Worm (Caenorhabditis elegans) whole organism, young adult: ENCODE data around the gene npr-35.
A peak's percentile ranks its signal among the peaks of the same experiment; 100 is the strongest.

ENCODE experiments used
- B0035.1 ChIP-seq: sonication (generic microtip); optimal IDR thresholded peaks from 2 replicates; lab custom pipeline; 2016; ENCODE audit warnings: missing genetic modification characterization, mild to moderate bottlenecking, missing compliant biosample characterization, missing genotype, missing genetic modification reagents
- C17E4.6 ChIP-seq: fragments of 200-800 bp; sonication (Bioruptor generic); IDR thresholded peaks from 2 replicates; pipeline ENCODE4 v1.3.6; 2022; ENCODE audit warnings: missing genetic modification reagents, missing genetic modification characterization, missing compliant biosample characterization
- F10E7.11 ChIP-seq: sonication (generic microtip); optimal IDR thresholded peaks from 2 replicates; lab custom pipeline; 2017; ENCODE audit warnings: mild to moderate bottlenecking, missing genetic modification characterization, moderate library complexity, missing compliant biosample characterization
- F22D6.2 ChIP-seq: sonication (generic microtip); optimal IDR thresholded peaks from 2 replicates; lab custom pipeline; 2016; ENCODE audit warnings: mild to moderate bottlenecking, missing genetic modification characterization, missing compliant biosample characterization
- F37B4.10 ChIP-seq: fragments of 200-800 bp; sonication (Bioruptor generic); IDR thresholded peaks from 2 replicates; pipeline ENCODE4 v1.3.6; 2022; ENCODE audit warnings: missing genetic modification characterization, missing compliant biosample characterization
- F49E8.2 ChIP-seq: sonication (generic microtip); optimal IDR thresholded peaks from 3 replicates; lab custom pipeline; 2017; ENCODE audit warnings: missing genetic modification characterization, mild to moderate bottlenecking, missing compliant biosample characterization, antibody characterized with exemption, moderate library complexity; ENCODE audit not compliant: insufficient read depth
- F55B11.4 ChIP-seq: sonication (generic microtip); optimal IDR thresholded peaks from 2 replicates; lab custom pipeline; 2016; ENCODE audit warnings: missing compliant biosample characterization, missing genetic modification characterization, borderline replicate concordance; ENCODE audit not compliant: insufficient read depth
- F57C9.4 ChIP-seq: sonication (generic microtip); optimal IDR thresholded peaks from 2 replicates; lab custom pipeline; 2017; ENCODE audit warnings: mild to moderate bottlenecking, missing genetic modification characterization, missing compliant biosample characterization
- K11D2.4 ChIP-seq: fragments of 200-800 bp; sonication (Bioruptor generic); IDR thresholded peaks from 2 replicates; pipeline ENCODE4 v1.3.6; 2022; ENCODE audit warnings: missing genetic modification reagents, missing genetic modification characterization, missing compliant biosample characterization
- K12H6.12 ChIP-seq: fragments of 200-800 bp; sonication (Bioruptor generic); optimal IDR thresholded peaks from 2 replicates; lab custom pipeline; 2018; ENCODE audit warnings: mild to moderate bottlenecking, missing genetic modification characterization, missing compliant biosample characterization
- Y53F4B.3 ChIP-seq: fragments of 200-800 bp; sonication (Bioruptor generic); IDR thresholded peaks from 2 replicates; pipeline ENCODE4 v1.3.6; 2022; ENCODE audit warnings: missing genetic modification reagents, missing genetic modification characterization, missing compliant biosample characterization
- Y79H2A.3 ChIP-seq: fragments of 200-800 bp; sonication (Bioruptor generic); conservative IDR thresholded peaks from 2 replicates; pipeline ENCODE4 v1.3.6; 2022; ENCODE audit warnings: missing genetic modification reagents, missing genetic modification characterization, missing compliant biosample characterization
- ZK185.1 ChIP-seq: sonication (generic microtip); optimal IDR thresholded peaks from 2 replicates; lab custom pipeline; 2016; ENCODE audit warnings: mild to moderate bottlenecking, missing genetic modification characterization, missing compliant biosample characterization; ENCODE audit not compliant: poor library complexity, severe bottlenecking
- ama-1 ChIP-seq, 3 experiments: fragments of 150-350 bp in 1 of 3; sonication (generic microtip) in 2 of 3; optimal IDR thresholded peaks; 2 replicates each; lab custom pipeline; 2014 to 2018; ENCODE audit warnings: missing biosample characterization in 2 of 3, missing genetic modification characterization in 2 of 3, missing genetic modification reagents in 2 of 3
- attf-3 ChIP-seq: fragments of 200-800 bp; sonication (Bioruptor generic); conservative IDR thresholded peaks from 2 replicates; pipeline ENCODE4 v1.3.6; 2022; ENCODE audit warnings: missing genetic modification reagents, missing genetic modification characterization, missing compliant biosample characterization
- attf-6 ChIP-seq: fragments of 200-800 bp; sonication (Bioruptor generic); IDR thresholded peaks from 2 replicates; pipeline ENCODE4 v1.3.6; 2022; ENCODE audit warnings: missing genetic modification reagents, missing genetic modification characterization, missing compliant biosample characterization
- bed-2 ChIP-seq: fragments of 200-800 bp; sonication (Bioruptor generic); IDR thresholded peaks from 2 replicates; pipeline ENCODE4 v1.3.6; 2022; ENCODE audit warnings: missing genetic modification reagents, missing genetic modification characterization, missing compliant biosample characterization
- ccch-3 ChIP-seq: fragments of 200-800 bp; sonication (Bioruptor generic); optimal IDR thresholded peaks from 2 replicates; lab custom pipeline; 2018; ENCODE audit warnings: mild to moderate bottlenecking, missing genetic modification characterization, missing compliant biosample characterization
- cebp-2 ChIP-seq: fragments of 200-800 bp; sonication (Bioruptor generic); IDR thresholded peaks from 2 replicates; pipeline ENCODE4 v1.3.6; 2022; ENCODE audit warnings: missing genetic modification characterization, missing compliant biosample characterization
- ceh-100 ChIP-seq: fragments of 200-800 bp; sonication (Bioruptor generic); IDR thresholded peaks from 2 replicates; pipeline ENCODE4 v1.3.6; 2022; ENCODE audit warnings: missing genetic modification reagents, missing genetic modification characterization, missing compliant biosample characterization
- dox-1 ChIP-seq: fragments of 200-800 bp; sonication (Bioruptor generic); IDR thresholded peaks from 2 replicates; pipeline ENCODE4 v1.3.6; 2022; ENCODE audit warnings: missing genetic modification reagents, missing genetic modification characterization, missing compliant biosample characterization
- efl-1 ChIP-seq: fragments of 150-350 bp; optimal IDR thresholded peaks from 2 replicates; lab custom pipeline; 2014; ENCODE audit warnings: missing biosample characterization, missing genetic modification reagents, missing genetic modification characterization
- ets-4 ChIP-seq: fragments of 200-800 bp; sonication (Bioruptor generic); optimal IDR thresholded peaks from 2 replicates; lab custom pipeline; 2018; ENCODE audit warnings: mild to moderate bottlenecking, missing genetic modification characterization, missing compliant biosample characterization
- gei-17 ChIP-seq: fragments of 200-800 bp; sonication (Bioruptor generic); optimal IDR thresholded peaks from 2 replicates; lab custom pipeline; 2018; ENCODE audit warnings: mild to moderate bottlenecking, missing genetic modification characterization, missing compliant biosample characterization
- hlh-26 ChIP-seq: fragments of 200-800 bp; sonication (Bioruptor generic); conservative IDR thresholded peaks from 2 replicates; pipeline ENCODE4 v1.3.6; 2022; ENCODE audit warnings: missing genetic modification reagents, missing genetic modification characterization, missing compliant biosample characterization
- hmg-20 ChIP-seq: fragments of 200-800 bp; sonication (Bioruptor generic); IDR thresholded peaks from 2 replicates; pipeline ENCODE4 v1.3.6; 2022; ENCODE audit warnings: missing genetic modification reagents, missing genetic modification characterization, missing compliant biosample characterization
- let-607 ChIP-seq, 2 experiments: fragments of 200-800 bp in 1 of 2; sonication (Bioruptor generic) in 1 of 2; sonication (generic microtip) in 1 of 2; optimal IDR thresholded peaks; 2 replicates each; lab custom pipeline; 2016 to 2018; ENCODE audit warnings: mild to moderate bottlenecking in 2 of 2, missing compliant biosample characterization in 2 of 2, missing genetic modification characterization in 2 of 2, moderate library complexity in 2 of 2, missing genotype in 1 of 2
- lin-35 ChIP-seq, 3 experiments: fragments of 150-350 bp in 2 of 3; sonication (generic microtip) in 1 of 3; optimal IDR thresholded peaks; 2 replicates each; lab custom pipeline; 2014 to 2018; ENCODE audit warnings: missing biosample characterization in 3 of 3, missing genetic modification characterization in 3 of 3, missing genetic modification reagents in 3 of 3
- lin-40 ChIP-seq: sonication (generic microtip); optimal IDR thresholded peaks from 2 replicates; lab custom pipeline; 2016; ENCODE audit warnings: missing genetic modification characterization, mild to moderate bottlenecking, missing compliant biosample characterization, missing genotype, missing genetic modification reagents
- lir-1 ChIP-seq: fragments of 200-800 bp; sonication (Bioruptor generic); conservative IDR thresholded peaks from 2 replicates; pipeline ENCODE4 v1.3.6; 2022; ENCODE audit warnings: missing genetic modification reagents, missing genetic modification characterization, missing compliant biosample characterization
- lsy-27 ChIP-seq: sonication (generic microtip); optimal IDR thresholded peaks from 2 replicates; lab custom pipeline; 2017; ENCODE audit warnings: missing genetic modification characterization, mild to moderate bottlenecking, missing compliant biosample characterization, antibody characterized with exemption, missing genotype, borderline replicate concordance; ENCODE audit not compliant: insufficient read depth
- nfya-2 ChIP-seq: fragments of 200-800 bp; sonication (Bioruptor generic); IDR thresholded peaks from 2 replicates; pipeline ENCODE4 v1.3.6; 2022; ENCODE audit warnings: missing genetic modification reagents, missing genetic modification characterization, missing compliant biosample characterization
- nhr-27 ChIP-seq: fragments of 200-800 bp; sonication (Bioruptor generic); optimal IDR thresholded peaks from 2 replicates; lab custom pipeline; 2018; ENCODE audit warnings: mild to moderate bottlenecking, missing genetic modification characterization, moderate library complexity, missing compliant biosample characterization
- pbrm-1 ChIP-seq: fragments of 200-800 bp; sonication (Bioruptor generic); IDR thresholded peaks from 2 replicates; pipeline ENCODE4 v1.3.6; 2022; ENCODE audit warnings: missing genetic modification reagents, missing genetic modification characterization, missing compliant biosample characterization
- rec-8 ChIP-seq, 2 experiments: sonication (generic microtip); optimal IDR thresholded peaks; 2 replicates each; lab custom pipeline; 2016; ENCODE audit warnings: mild to moderate bottlenecking in 2 of 2, missing genetic modification characterization in 2 of 2, missing genetic modification reagents in 2 of 2, missing genotype in 2 of 2, missing biosample characterization in 1 of 2, missing compliant biosample characterization in 1 of 2, moderate library complexity in 1 of 2
- rpc-1 ChIP-seq, 2 experiments: fragments of 150-350 bp in 1 of 2; sonication (generic microtip) in 1 of 2; optimal IDR thresholded peaks; 2 replicates each; lab custom pipeline; 2014 to 2018; ENCODE audit warnings: missing biosample characterization in 1 of 2, missing genetic modification characterization in 1 of 2, missing genetic modification reagents in 1 of 2, missing genotype in 1 of 2
- sdz-38 ChIP-seq: sonication (generic microtip); optimal IDR thresholded peaks from 2 replicates; lab custom pipeline; 2016; ENCODE audit warnings: missing genotype, missing genetic modification characterization, missing compliant biosample characterization
- snpc-4 ChIP-seq, 5 experiments: fragments of 150-350 bp in 1 of 5; sonication (generic microtip) in 4 of 5; optimal IDR thresholded peaks; 2 replicates each; lab custom pipeline; 2014 to 2018; ENCODE audit warnings: missing genetic modification characterization in 5 of 5, missing biosample characterization in 3 of 5, antibody characterized with exemption in 2 of 5, mild to moderate bottlenecking in 2 of 5, missing compliant biosample characterization in 2 of 5, missing genotype in 2 of 5, moderate library complexity in 2 of 5, missing genetic modification reagents in 1 of 5
- somi-1 ChIP-seq: fragments of 200-800 bp; sonication (Bioruptor generic); optimal IDR thresholded peaks from 2 replicates; lab custom pipeline; 2018; ENCODE audit warnings: mild to moderate bottlenecking, missing genetic modification characterization, missing compliant biosample characterization
- tbp1 ChIP-seq: fragments of 200-800 bp; sonication (Bioruptor generic); optimal IDR thresholded peaks from 2 replicates; lab custom pipeline; 2018; ENCODE audit warnings: mild to moderate bottlenecking, missing genetic modification characterization, missing compliant biosample characterization
- zim-3 ChIP-seq: sonication (generic microtip); optimal IDR thresholded peaks from 2 replicates; lab custom pipeline; 2017; ENCODE audit warnings: mild to moderate bottlenecking, missing genetic modification characterization, moderate library complexity, missing compliant biosample characterization
- ztf-26 ChIP-seq: sonication (generic microtip); optimal IDR thresholded peaks from 2 replicates; lab custom pipeline; 2017; ENCODE audit warnings: missing genetic modification characterization, missing compliant biosample characterization
- ztf-28 ChIP-seq: fragments of 200-800 bp; sonication (Bioruptor generic); IDR thresholded peaks from 2 replicates; pipeline ENCODE4 v1.3.6; 2022; ENCODE audit warnings: missing genetic modification reagents, missing genetic modification characterization, missing compliant biosample characterization
- ztf-3 ChIP-seq: fragments of 200-800 bp; sonication (Bioruptor generic); optimal IDR thresholded peaks from 2 replicates; lab custom pipeline; 2018; ENCODE audit warnings: mild to moderate bottlenecking, missing genetic modification characterization, missing compliant biosample characterization

The npr-35 gene

DNA sequence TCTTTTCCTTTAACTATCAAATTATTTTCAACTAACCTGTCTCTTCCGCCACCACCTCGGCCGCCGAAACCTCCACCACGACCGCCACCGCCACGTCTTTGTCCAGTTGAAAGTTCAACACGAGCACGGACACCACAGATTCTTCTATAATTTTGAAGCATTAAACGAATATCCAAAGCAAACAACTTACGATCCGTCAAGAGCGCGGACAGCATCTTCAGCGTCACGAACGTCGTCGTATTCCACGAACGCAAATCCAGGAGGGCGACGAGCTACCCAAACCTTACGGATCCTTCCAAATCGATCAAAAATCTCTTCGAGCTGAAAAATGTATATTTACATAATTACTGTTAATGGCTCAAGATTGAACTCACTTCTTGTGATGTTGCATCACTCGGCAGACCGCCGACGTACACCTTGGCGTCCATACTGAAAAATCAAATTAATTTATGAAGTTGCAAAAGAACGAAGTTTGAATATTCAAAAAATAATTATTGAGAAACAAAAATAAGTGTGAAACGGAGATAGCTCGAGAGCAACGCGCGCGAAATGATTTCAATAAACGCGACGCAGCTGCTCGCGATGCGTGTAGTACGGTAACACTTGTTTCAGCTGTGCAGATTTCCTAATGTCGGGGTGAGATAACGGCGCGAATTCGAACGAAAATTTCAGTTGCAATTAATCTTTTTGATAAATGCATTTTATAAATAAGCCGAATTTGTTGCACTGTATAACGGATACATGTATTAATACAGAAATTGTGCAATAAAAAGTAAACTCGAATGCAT is 47.4 kb downstream of the npr-35 start, which contains the start of gene rsp-6 (continued):
- no peak for TF ChIP-seq F55B11.4 (tag; lab: Kevin White, UChicago)
- TF ChIP-seq Y53F4B.3 (GFP tag; lab: Robert Waterston, UW), result no peak
- peak; percentile 58 for TF ChIP-seq tbp1 (GFP tag; lab: Kevin White, UChicago)
- no peak for TF ChIP-seq F37B4.10 (GFP tag; lab: Robert Waterston, UW)
- no peak for TF ChIP-seq F22D6.2 (tag; lab: Kevin White, UChicago)
- no peak for TF ChIP-seq nhr-27 (tag; lab: Kevin White, UChicago)
- peak; percentile 30; the same call in 1 of the 2 replicates for TF ChIP-seq attf-3 (GFP tag; lab: Robert Waterston, UW)
- peak; percentile 61 for TF ChIP-seq ceh-100
- TF ChIP-seq snpc-4 (GFP tag; optimal IDR thresholded peaks at IDR 0.05; lab: Kevin White, UChicago), result peak; percentile 15
- TF ChIP-seq snpc-4 (tag; optimal IDR thresholded peaks at IDR 0.05; lab: Kevin White, UChicago), result peak; percentile 36 to 74 (median 62)
- TF ChIP-seq rpc-1 (optimal IDR thresholded peaks at IDR 0.05; lab: Kevin White, UChicago), result no peak
- TF ChIP-seq rpc-1 (tag; optimal IDR thresholded peaks at IDR 0.05; lab: Kevin White, UChicago), result no peak
- no peak for TF ChIP-seq cebp-2 (GFP tag; lab: Robert Waterston, UW)
- peak; percentile 43; the same call in 1 of the 2 replicates for TF ChIP-seq C17E4.6
- TF ChIP-seq K11D2.4, result no peak
- TF ChIP-seq efl-1, result peak; percentile 93
- TF ChIP-seq nfya-2 (GFP tag; lab: Robert Waterston, UW), result no peak
- TF ChIP-seq zim-3 (tag; lab: Kevin White, UChicago), result no peak
- TF ChIP-seq Y79H2A.3 (GFP tag; lab: Robert Waterston, UW), result no peak
- TF ChIP-seq hlh-26 (GFP tag; lab: Robert Waterston, UW), result no peak
- TF ChIP-seq let-607 (tag; optimal IDR thresholded peaks at IDR 0.05; lab: Kevin White, UChicago), result peak in 1 of 2 experiments; percentile 60
- no peak; the same call in 1 of the 2 replicates for TF ChIP-seq attf-6 (GFP tag; lab: Robert Waterston, UW)
- no peak for TF ChIP-seq ccch-3 (GFP tag; lab: Kevin White, UChicago)
- TF ChIP-seq gei-17 (GFP tag; lab: Kevin White, UChicago), result no peak
- no peak for TF ChIP-seq ets-4
- TF ChIP-seq somi-1 (GFP tag; lab: Kevin White, UChicago), result no peak
- TF ChIP-seq ztf-3 (GFP tag; lab: Kevin White, UChicago), result no peak
- peak; percentile 14 to 92 (median 56) for TF ChIP-seq lin-35 (GFP tag; optimal IDR thresholded peaks at IDR 0.05; lab: Kevin White, UChicago)
- TF ChIP-seq ztf-26 (tag; lab: Kevin White, UChicago), result no peak
- TF ChIP-seq B0035.1 (tag; lab: Kevin White, UChicago), result no peak
- no peak for TF ChIP-seq lsy-27 (tag; lab: Kevin White, UChicago)
- no peak for TF ChIP-seq F10E7.11 (tag; lab: Kevin White, UChicago)
- 0 out of 2 replicates have a peak, but pooled peaks have one; percentile 8 for TF ChIP-seq ztf-28 (GFP tag; lab: Robert Waterston, UW)
- TF ChIP-seq ZK185.1 (tag; lab: Kevin White, UChicago), result peak; percentile 82
- TF ChIP-seq rec-8 (tag; optimal IDR thresholded peaks at IDR 0.05; lab: Kevin White, UChicago), result no peak
- TF ChIP-seq sdz-38 (tag; lab: Kevin White, UChicago), result no peak
- TF ChIP-seq F57C9.4 (tag; lab: Kevin White, UChicago), result no peak
- peak; percentile 84 for TF ChIP-seq dox-1 (GFP tag; lab: Robert Waterston, UW)
- TF ChIP-seq lin-40 (tag; lab: Kevin White, UChicago), result peak; percentile 63
- no peak for TF ChIP-seq bed-2 (GFP tag; lab: Robert Waterston, UW)
- no peak for TF ChIP-seq hmg-20 (GFP tag; lab: Robert Waterston, UW)
- peak; percentile 28 for TF ChIP-seq ama-1 (optimal IDR thresholded peaks at IDR 0.05; lab: Kevin White, UChicago)
- peak in 1 of 2 experiments; percentile 29 for TF ChIP-seq ama-1 (GFP tag; optimal IDR thresholded peaks at IDR 0.05; lab: Kevin White, UChicago)
- 0 out of 2 replicates have a peak, but pooled peaks have one; percentile 67 for TF ChIP-seq pbrm-1 (GFP tag; lab: Robert Waterston, UW)
- TF ChIP-seq K12H6.12 (tag; lab: Kevin White, UChicago), result peak; percentile 73
- peak; percentile 83 for TF ChIP-seq F49E8.2 (tag; lab: Kevin White, UChicago)
- no peak for TF ChIP-seq lir-1 (GFP tag; lab: Robert Waterston, UW)
